Fruit fly (Drosophila melanogaster) whole organism, prepupa: ENCODE data around the gene SrpRalpha.

Source experiments
- CG11762 ChIP-seq: fragments of 200-800 bp; sonication (Bioruptor generic); optimal IDR thresholded peaks from 3 replicates; lab custom pipeline; 2016; ENCODE audit warnings: missing biosample characterization, missing genetic modification characterization; ENCODE audit not compliant: insufficient read depth
- CG1621 ChIP-seq: fragments of 200-800 bp; sonication (Bioruptor generic); optimal IDR thresholded peaks from 3 replicates; lab custom pipeline; 2018; ENCODE audit warnings: missing biosample characterization, mild to moderate bottlenecking, missing genetic modification characterization
- CG3919 ChIP-seq: fragments of 200-800 bp; sonication (Bioruptor generic); optimal IDR thresholded peaks from 3 replicates; lab custom pipeline; 2016; ENCODE audit warnings: missing biosample characterization, missing genetic modification characterization
- CG4318 ChIP-seq: fragments of 200-800 bp; sonication (Bioruptor generic); optimal IDR thresholded peaks from 3 replicates; lab custom pipeline; 2017; ENCODE audit warnings: missing biosample characterization, mild to moderate bottlenecking, missing genetic modification characterization
- OdsH ChIP-seq: fragments of 200-800 bp; sonication (Bioruptor generic); optimal IDR thresholded peaks from 3 replicates; lab custom pipeline; 2016; ENCODE audit warnings: missing biosample characterization, missing genetic modification characterization
- Smox ChIP-seq: fragments of 200-800 bp; sonication (Bioruptor generic); optimal IDR thresholded peaks from 3 replicates; lab custom pipeline; 2016; ENCODE audit warnings: missing biosample characterization, missing genetic modification characterization
- acj6 ChIP-seq: fragments of 200-800 bp; sonication (Bioruptor generic); optimal IDR thresholded peaks from 3 replicates; lab custom pipeline; 2016; ENCODE audit warnings: missing biosample characterization, missing genetic modification characterization
- salr ChIP-seq, 2 experiments: fragments of 200-800 bp; sonication (Bioruptor generic); optimal IDR thresholded peaks; 3 replicates each; lab custom pipeline; 2016 to 2018; ENCODE audit warnings: missing biosample characterization in 2 of 2, missing genetic modification characterization in 2 of 2, mild to moderate bottlenecking in 1 of 2
- ss ChIP-seq, 2 experiments: fragments of 200-800 bp; sonication (Bioruptor generic); optimal IDR thresholded peaks; 2 replicates in 1 of 2; 3 replicates in 1 of 2; lab custom pipeline; 2017 to 2018; ENCODE audit warnings: mild to moderate bottlenecking in 2 of 2, missing biosample characterization in 2 of 2, missing genetic modification characterization in 2 of 2, moderate library complexity in 1 of 2
- topi ChIP-seq: fragments of 200-800 bp; sonication (Bioruptor generic); optimal IDR thresholded peaks from 3 replicates; lab custom pipeline; 2016; ENCODE audit warnings: missing biosample characterization, missing genetic modification characterization

DNA sequence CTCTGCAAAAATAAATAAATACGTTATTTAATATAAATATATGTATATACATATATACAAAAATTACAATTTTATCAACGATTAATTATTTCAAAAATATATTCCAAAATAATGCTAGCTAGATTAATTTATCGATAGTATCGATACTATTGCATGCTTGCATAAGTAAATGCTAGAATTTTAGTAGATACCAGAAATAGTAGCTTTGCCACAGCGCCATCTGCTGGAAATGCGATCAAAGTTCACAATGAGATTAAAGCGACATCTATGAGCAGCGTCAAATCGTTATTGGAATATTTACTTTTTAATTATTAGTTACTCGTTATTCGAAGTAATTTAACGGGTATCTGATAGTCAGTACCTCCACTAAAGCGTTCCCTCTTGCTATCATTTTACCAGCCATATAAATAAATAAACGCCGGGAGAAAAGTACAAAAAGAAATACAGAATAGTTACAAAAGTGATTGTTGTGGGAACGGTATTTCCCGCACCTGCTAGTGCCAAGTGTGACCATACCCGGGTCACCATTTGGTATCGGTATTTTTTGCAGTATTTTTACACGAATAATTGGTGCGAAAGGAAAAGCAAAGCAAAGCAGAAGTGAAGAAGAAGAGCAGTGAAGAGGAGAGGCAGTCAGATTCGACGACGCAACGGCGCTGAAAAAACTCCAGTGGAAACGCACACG lies 25.1 kb upstream of the SrpRalpha start, which contains the start of the genes rtv and Dlic:
- no peak for TF ChIP-seq salr (GFP tag; optimal IDR thresholded peaks at IDR 0.05; lab: Kevin White, UChicago)
- TF ChIP-seq OdsH (GFP tag; lab: Kevin White, UChicago) = no peak
- TF ChIP-seq CG4318 = no peak
- TF ChIP-seq acj6 (GFP tag; lab: Kevin White, UChicago) = peak; percentile 0
- no peak for TF ChIP-seq CG1621 (tag; lab: Kevin White, UChicago)
- TF ChIP-seq CG11762 = no peak
- TF ChIP-seq Smox (GFP tag; lab: Kevin White, UChicago) = no peak
- no peak for TF ChIP-seq ss (GFP tag; optimal IDR thresholded peaks at IDR 0.05; lab: Kevin White, UChicago)
- TF ChIP-seq CG3919 (GFP tag; lab: Kevin White, UChicago) = no peak
- TF ChIP-seq topi (GFP tag; lab: Kevin White, UChicago) = no peak
